Worm (Caenorhabditis elegans): Measurements from ENCODE around the gene T19B10.5.
A peak's percentile ranks its signal among the peaks of the same experiment; 100 is the strongest.

Gene T19B10.5

ce11 chrV:11200316-11200715 is 34.1 kb upstream of the T19B10.5 start, which contains the start of gene K10D6.3:
TSS of gene K10D6.3 (plus strand) at chrV:11200616.
- TF ChIP-seq pha-4 (tag; optimal IDR thresholded peaks at IDR 0.05) (no peak), tbx-2 (tag; optimal IDR thresholded peaks at IDR 0.05) (no peak), elt-2 (tag; optimal IDR thresholded peaks at IDR 0.05) (no peak), sea-2 (GFP tag; optimal IDR thresholded peaks at IDR 0.05) (no peak), elt-1 (tag; optimal IDR thresholded peaks at IDR 0.05) (no peak)

- peak; percentile 13 for TF ChIP-seq pqm-1 (tag; optimal IDR thresholded peaks at IDR 0.05)
- peak; percentile 75 for TF ChIP-seq elt-2 (tag; optimal IDR thresholded peaks at IDR 0.05)
- TF ChIP-seq egl-27 (tag; optimal IDR thresholded peaks at IDR 0.05) = no peak
Measured at ce11 chrV:11201826-11202565, 32.5 kb upstream of the T19B10.5 start, which contains the start of gene K10D6.4. TSS of gene K10D6.4 (plus strand) at chrV:11201925.

DNA sequence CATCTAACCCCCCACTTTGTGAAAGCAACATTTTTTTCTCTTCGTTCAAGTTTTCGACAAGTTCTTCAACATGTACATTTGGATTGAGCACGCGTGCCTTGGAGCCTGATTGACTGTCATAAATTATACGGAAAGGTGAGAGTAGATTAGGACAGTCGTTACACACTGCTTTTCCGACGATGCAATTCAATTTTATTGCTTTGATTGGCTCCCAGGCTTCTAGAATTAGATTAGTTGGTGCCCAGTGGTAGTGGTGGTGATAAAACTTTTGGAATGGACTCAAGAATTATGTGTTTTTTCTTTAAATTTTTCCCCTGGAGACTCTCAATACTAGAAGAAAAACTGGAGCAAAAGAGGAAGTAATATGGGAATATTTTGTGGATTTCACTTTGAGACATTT is 30.0 kb upstream of the T19B10.5 start:
- TF ChIP-seq egl-5 (tag; optimal IDR thresholded peaks at IDR 0.05) = peak; percentile 91
- no peak for TF ChIP-seq hmg-11 (tag; optimal IDR thresholded peaks at IDR 0.05)

ce11 chrV:11206467-11206866 is 28.0 kb upstream of the T19B10.5 start:
- TF ChIP-seq pqm-1 (tag; optimal IDR thresholded peaks at IDR 0.05) (no peak), egl-5 (tag; optimal IDR thresholded peaks at IDR 0.05) (no peak), elt-1 (tag; optimal IDR thresholded peaks at IDR 0.05) (no peak), unc-62 (GFP tag; optimal IDR thresholded peaks at IDR 0.05) (no peak), hmg-11 (tag; optimal IDR thresholded peaks at IDR 0.05) (no peak), nhr-25 (tag; optimal IDR thresholded peaks at IDR 0.05) (no peak), nhr-23 (tag; optimal IDR thresholded peaks at IDR 0.05) (no peak), pha-4 (tag; optimal IDR thresholded peaks at IDR 0.05) (no peak), daf-12 (tag; optimal IDR thresholded peaks at IDR 0.05) (no peak)

DNA sequence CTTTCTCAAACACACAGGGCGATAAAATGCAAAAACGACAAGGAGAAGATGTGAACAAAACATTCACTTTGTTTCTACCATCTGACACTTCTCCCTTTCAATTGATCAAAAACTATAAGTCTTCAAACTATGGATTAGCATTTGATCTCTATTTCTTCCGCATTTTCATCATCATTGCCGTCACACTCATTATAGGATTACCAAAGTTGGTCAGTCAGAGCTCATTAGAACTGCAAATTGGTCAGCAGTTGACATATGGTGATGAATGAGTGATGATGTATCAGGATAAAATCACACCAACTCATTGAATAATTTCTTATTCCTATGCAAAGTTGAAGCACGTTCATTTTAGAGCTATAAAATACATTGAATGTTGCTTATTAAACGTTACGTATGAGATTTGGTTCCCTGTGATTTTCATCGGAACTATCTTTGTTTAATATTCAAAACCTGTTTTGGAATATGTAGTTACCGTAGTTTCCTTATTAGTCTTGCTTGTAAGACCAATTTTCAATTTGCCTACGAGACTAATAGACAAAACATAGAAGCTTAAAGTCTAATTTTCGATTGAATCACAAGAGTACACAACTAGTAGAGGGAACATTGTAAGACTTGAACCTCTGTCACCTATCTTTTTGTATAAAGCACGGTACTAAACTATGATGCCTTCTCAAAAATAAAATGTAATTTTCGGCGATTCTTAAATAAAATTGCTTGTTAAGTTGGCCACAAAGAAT is 24.8 kb upstream of the T19B10.5 start:
- TF ChIP-seq ztf-4 (tag; optimal IDR thresholded peaks at IDR 0.05) (no peak), eor-1 (tag; optimal IDR thresholded peaks at IDR 0.05) (no peak)

ce11 chrV:11211323-11211722 is 23.1 kb upstream of the T19B10.5 start:
- no peak for TF ChIP-seq fkh-10 (GFP tag; optimal IDR thresholded peaks at IDR 0.05)
- peak; percentile 5 for TF ChIP-seq egl-5 (tag; optimal IDR thresholded peaks at IDR 0.05)

ce11 chrV:11214569-11214968 is 19.9 kb upstream of the T19B10.5 start:
- TF ChIP-seq elt-3 (tag; optimal IDR thresholded peaks at IDR 0.05) = no peak
- TF ChIP-seq egl-5 (tag; optimal IDR thresholded peaks at IDR 0.05) = peak; percentile 82

- TF ChIP-seq nhr-76 (tag; optimal IDR thresholded peaks at IDR 0.05) = no peak
- TF ChIP-seq nhr-23 (tag; optimal IDR thresholded peaks at IDR 0.05) = no peak
- no peak for TF ChIP-seq ztf-11 (tag; optimal IDR thresholded peaks at IDR 0.05)
- TF ChIP-seq nhr-11 (tag; optimal IDR thresholded peaks at IDR 0.05) = no peak
- TF ChIP-seq lsy-12 (tag; optimal IDR thresholded peaks at IDR 0.05) = no peak
- TF ChIP-seq fkh-10 (GFP tag; optimal IDR thresholded peaks at IDR 0.05) = no peak
- no peak for TF ChIP-seq ceh-28 (tag; optimal IDR thresholded peaks at IDR 0.05)
- TF ChIP-seq daf-12 (tag; optimal IDR thresholded peaks at IDR 0.05) = no peak
- no peak for TF ChIP-seq tbx-2 (tag; optimal IDR thresholded peaks at IDR 0.05)
- no peak for TF ChIP-seq sea-2 (GFP tag; optimal IDR thresholded peaks at IDR 0.05)
- no peak for TF ChIP-seq hmg-11 (tag; optimal IDR thresholded peaks at IDR 0.05)
- no peak for TF ChIP-seq ceh-82 (tag; optimal IDR thresholded peaks at IDR 0.05)
- no peak for TF ChIP-seq eor-1 (tag; optimal IDR thresholded peaks at IDR 0.05)
Measured at ce11 chrV:11216137-11216536, 18.3 kb upstream of the T19B10.5 start.

All from whole organism, L3 larva.